Worm (Caenorhabditis elegans): ENCODE results near the gene K10C2.7.

The K10C2.7 gene

ce11 chrX:6429552-6429951, 13.7 kb downstream of the K10C2.7 start:
- TF ChIP-seq ztf-1 (GFP tag; conservative IDR thresholded peaks at IDR 0.05) (no peak), aly-2 (tag; optimal IDR thresholded peaks at IDR 0.05) (no peak), fos-1 (tag; optimal IDR thresholded peaks at IDR 0.05) (peak; percentile 62), sma-9 (GFP tag; optimal IDR thresholded peaks at IDR 0.05) (peak; percentile 17), sma-9 (tag; optimal IDR thresholded peaks at IDR 0.05) (no peak), ama-1 (optimal IDR thresholded peaks at IDR 0.05) (no peak)

ce11 chrX:6427147-6427546, 16.1 kb downstream of the K10C2.7 start:
- TF ChIP-seq nhr-10 (tag; optimal IDR thresholded peaks at IDR 0.05): no peak
- no peak for TF ChIP-seq snpc-4 (tag; optimal IDR thresholded peaks at IDR 0.05)
- TF ChIP-seq crh-2 (tag; optimal IDR thresholded peaks at IDR 0.05): peak; percentile 49
- no peak for TF ChIP-seq aly-2 (tag; optimal IDR thresholded peaks at IDR 0.05)
- no peak for TF ChIP-seq ceh-82 (tag; optimal IDR thresholded peaks at IDR 0.05)
- TF ChIP-seq egl-27 (tag; optimal IDR thresholded peaks at IDR 0.05): no peak
- TF ChIP-seq sma-9 (GFP tag; optimal IDR thresholded peaks at IDR 0.05): peak; percentile 55
- TF ChIP-seq sma-9 (tag; optimal IDR thresholded peaks at IDR 0.05): no peak
- peak; percentile 27 for TF ChIP-seq F13H6.1 (tag; optimal IDR thresholded peaks at IDR 0.05)
- no peak for TF ChIP-seq ztf-1 (GFP tag; conservative IDR thresholded peaks at IDR 0.05)
- TF ChIP-seq unc-62 (GFP tag; optimal IDR thresholded peaks at IDR 0.05): no peak
- no peak for TF ChIP-seq unc-39 (tag; optimal IDR thresholded peaks at IDR 0.05)
- TF ChIP-seq skn-1 (tag; optimal IDR thresholded peaks at IDR 0.05): no peak
- no peak for TF ChIP-seq sma-3 (GFP tag; optimal IDR thresholded peaks at IDR 0.05)
- TF ChIP-seq fos-1 (tag; optimal IDR thresholded peaks at IDR 0.05): peak; percentile 77
- TF ChIP-seq nhr-129 (tag; optimal IDR thresholded peaks at IDR 0.05): peak; percentile 28
- no peak for TF ChIP-seq R02D3.7 (tag; optimal IDR thresholded peaks at IDR 0.05)

ce11 chrX:6420681-6421080, 22.6 kb downstream of the K10C2.7 start, which contains the start of gene K10C2.12:
Gene K10C2.12 (minus strand): TSS chrX:6420781.
- TF ChIP-seq ZK546.5 (tag; optimal IDR thresholded peaks at IDR 0.05): no peak
- TF ChIP-seq Y55F3AM.14 (GFP tag; optimal IDR thresholded peaks at IDR 0.05): no peak
- no peak for TF ChIP-seq lsy-2 (tag; optimal IDR thresholded peaks at IDR 0.05)
- no peak for TF ChIP-seq C34F6.9 (tag; optimal IDR thresholded peaks at IDR 0.05)
- TF ChIP-seq nhr-21 (tag; optimal IDR thresholded peaks at IDR 0.05): no peak
- no peak for TF ChIP-seq unc-62 (GFP tag; optimal IDR thresholded peaks at IDR 0.05)
- no peak for TF ChIP-seq ztf-1 (GFP tag; conservative IDR thresholded peaks at IDR 0.05)
- TF ChIP-seq nhr-77 (tag; optimal IDR thresholded peaks at IDR 0.05): no peak
- TF ChIP-seq zag-1 (tag; optimal IDR thresholded peaks at IDR 0.05): no peak
- TF ChIP-seq mab-5 (tag; optimal IDR thresholded peaks at IDR 0.05): no peak
- TF ChIP-seq gmeb-1 (tag; optimal IDR thresholded peaks at IDR 0.05): no peak

ce11 chrX:6419113-6419512, 24.2 kb downstream of the K10C2.7 start:
- TF ChIP-seq ceh-16 (tag; optimal IDR thresholded peaks at IDR 0.05): no peak
- no peak for TF ChIP-seq sma-9 (GFP tag; optimal IDR thresholded peaks at IDR 0.05)
- TF ChIP-seq sma-9 (tag; optimal IDR thresholded peaks at IDR 0.05): no peak

ce11 chrX:6416357-6417087, 26.8 kb downstream of the K10C2.7 start, which contains the start of gene T22E5.6:
Gene T22E5.6 (minus strand): TSS chrX:6416407.
- no peak for TF ChIP-seq unc-39 (tag; optimal IDR thresholded peaks at IDR 0.05)
- TF ChIP-seq blmp-1 (tag; optimal IDR thresholded peaks at IDR 0.05; ENCODE audit: insufficient read depth): peak; percentile 5
- peak; percentile 52 for TF ChIP-seq nhr-129 (tag; optimal IDR thresholded peaks at IDR 0.05)

- TF ChIP-seq lin-11 (tag; optimal IDR thresholded peaks at IDR 0.05): no peak
- no peak for TF ChIP-seq nhr-25 (tag; optimal IDR thresholded peaks at IDR 0.05)
- no peak for TF ChIP-seq nhr-129 (tag; optimal IDR thresholded peaks at IDR 0.05)
- no peak for TF ChIP-seq aly-2 (tag; optimal IDR thresholded peaks at IDR 0.05)
- no peak for TF ChIP-seq gmeb-1 (tag; optimal IDR thresholded peaks at IDR 0.05)
- no peak for TF ChIP-seq dmd-4 (tag; optimal IDR thresholded peaks at IDR 0.05)
- TF ChIP-seq nhr-237 (tag; optimal IDR thresholded peaks at IDR 0.05): no peak
- no peak for TF ChIP-seq ama-1 (optimal IDR thresholded peaks at IDR 0.05)
- TF ChIP-seq nhr-6 (tag; optimal IDR thresholded peaks at IDR 0.05): no peak
- no peak for TF ChIP-seq blmp-1 (tag; optimal IDR thresholded peaks at IDR 0.05; ENCODE audit: insufficient read depth)
- no peak for TF ChIP-seq nhr-77 (tag; optimal IDR thresholded peaks at IDR 0.05)
- no peak for TF ChIP-seq nhr-10 (tag; optimal IDR thresholded peaks at IDR 0.05)
- TF ChIP-seq nhr-12 (tag; optimal IDR thresholded peaks at IDR 0.05): no peak
- no peak for TF ChIP-seq nhr-11 (tag; optimal IDR thresholded peaks at IDR 0.05)
- no peak for TF ChIP-seq Y55F3AM.14 (GFP tag; optimal IDR thresholded peaks at IDR 0.05)
- TF ChIP-seq mdl-1 (tag; optimal IDR thresholded peaks at IDR 0.05): no peak
- TF ChIP-seq sem-4 (tag; optimal IDR thresholded peaks at IDR 0.05): no peak
- no peak for TF ChIP-seq ceh-16 (tag; optimal IDR thresholded peaks at IDR 0.05)
- no peak for TF ChIP-seq unc-39 (tag; optimal IDR thresholded peaks at IDR 0.05)
- no peak for TF ChIP-seq lin-39 (tag; optimal IDR thresholded peaks at IDR 0.05)
Measured at ce11 chrX:6413583-6413982, 29.7 kb downstream of the K10C2.7 start.
